Fruit fly (Drosophila melanogaster) whole organism, embryonic: ENCODE results near the gene CG42751.
A peak's percentile ranks its signal among the peaks of the same experiment; 100 is the strongest.

Experiments used
- Adf1 ChIP-seq: fragments of 200-800 bp; sonication (Bioruptor generic); IDR thresholded peaks from 2 replicates; pipeline ENCODE4 v1.3.6; 2022; ENCODE audit warnings: missing biosample characterization, missing genetic modification characterization
- Aef1 ChIP-seq: fragments of 200-800 bp; sonication (Bioruptor generic); IDR thresholded peaks from 3 replicates; pipeline ENCODE4 v1.3.6; 2022; ENCODE audit warnings: missing biosample characterization, missing genetic modification characterization
- Awh ChIP-seq: fragments of 200-800 bp; sonication (Bioruptor generic); IDR thresholded peaks from 2 replicates; pipeline ENCODE4, ENCODE4 v1.3.6; 2022; ENCODE audit warnings: missing biosample characterization, missing genetic modification characterization
- CG12071 ChIP-seq: fragments of 200-800 bp; sonication (Bioruptor generic); optimal IDR thresholded peaks from 3 replicates; lab custom pipeline; 2018; ENCODE audit warnings: missing biosample characterization, mild to moderate bottlenecking, missing genetic modification characterization
- CG12769 ChIP-seq: fragments of 200-800 bp; sonication (Bioruptor generic); optimal IDR thresholded peaks from 2 replicates; lab custom pipeline; 2019; ENCODE audit warnings: missing biosample characterization, mild to moderate bottlenecking, missing genetic modification characterization, moderate library complexity
- CG15514 ChIP-seq: fragments of 200-800 bp; sonication (Bioruptor generic); optimal IDR thresholded peaks from 3 replicates; lab custom pipeline; 2017; ENCODE audit warnings: missing biosample characterization, missing genetic modification characterization, mild to moderate bottlenecking, moderate library complexity, missing genetic modification reagents
- CG15601 ChIP-seq: fragments of 200-800 bp; sonication (Bioruptor generic); optimal IDR thresholded peaks from 3 replicates; lab custom pipeline; 2019; ENCODE audit warnings: missing biosample characterization, mild to moderate bottlenecking, missing genetic modification characterization, moderate library complexity
- CG2199 ChIP-seq: fragments of 200-800 bp; sonication (Bioruptor generic); IDR thresholded peaks from 3 replicates; pipeline ENCODE4 v1.3.6; 2022; ENCODE audit warnings: missing biosample characterization, missing genetic modification characterization
- CG2678 ChIP-seq: fragments of 200-800 bp; sonication (Bioruptor generic); optimal IDR thresholded peaks from 3 replicates; lab custom pipeline; 2019; ENCODE audit warnings: missing biosample characterization, mild to moderate bottlenecking, missing genetic modification characterization, moderate library complexity
- CG31441 ChIP-seq: fragments of 200-800 bp; sonication (Bioruptor generic); IDR thresholded peaks from 2 replicates; pipeline ENCODE4 v1.3.6; 2022; ENCODE audit warnings: missing biosample characterization, missing genetic modification characterization
- CG34422 ChIP-seq: fragments of 200-800 bp; sonication (Bioruptor generic); IDR thresholded peaks from 3 replicates; pipeline ENCODE4 v1.3.6; 2022; ENCODE audit warnings: missing biosample characterization, missing genetic modification characterization
- CG6689 ChIP-seq: fragments of 200-800 bp; sonication (Bioruptor generic); IDR thresholded peaks from 2 replicates; pipeline ENCODE4 v1.3.6; 2022; ENCODE audit warnings: missing biosample characterization, missing genetic modification characterization
- CG7839 ChIP-seq: fragments of 200-800 bp; sonication (Bioruptor generic); optimal IDR thresholded peaks from 3 replicates; lab custom pipeline; 2018; ENCODE audit warnings: missing biosample characterization, mild to moderate bottlenecking, missing genetic modification characterization, moderate library complexity
- CHES-1-like ChIP-seq: fragments of 200-800 bp; sonication (Bioruptor generic); optimal IDR thresholded peaks from 2 replicates; lab custom pipeline; 2016; ENCODE audit warnings: missing biosample characterization, missing genetic modification characterization
- CTCF ChIP-seq: fragments of 200-800 bp; sonication (Bioruptor generic); optimal IDR thresholded peaks from 2 replicates; lab custom pipeline; 2017; ENCODE audit warnings: missing biosample characterization, mild to moderate bottlenecking, missing genetic modification characterization, moderate library complexity
- Camta ChIP-seq: fragments of 200-800 bp; sonication (Bioruptor generic); optimal IDR thresholded peaks from 2 replicates; lab custom pipeline; 2016; ENCODE audit warnings: missing biosample characterization, missing genetic modification characterization
- Chrac-16 ChIP-seq: fragments of 200-800 bp; sonication (Bioruptor generic); optimal IDR thresholded peaks from 3 replicates; lab custom pipeline; 2016; ENCODE audit warnings: missing biosample characterization, missing genetic modification characterization
- CoRest ChIP-seq: fragments of 200-800 bp; sonication (Bioruptor generic); optimal IDR thresholded peaks from 3 replicates; lab custom pipeline; 2018; ENCODE audit warnings: missing biosample characterization, mild to moderate bottlenecking, missing genetic modification characterization, moderate library complexity
- Dip2 ChIP-seq: fragments of 200-800 bp; sonication (Bioruptor generic); IDR thresholded peaks from 2 replicates; pipeline ENCODE4 v1.3.6; 2022; ENCODE audit warnings: missing biosample characterization, missing genetic modification characterization
- Drgx ChIP-seq: fragments of 200-800 bp; sonication (Bioruptor generic); IDR thresholded peaks from 2 replicates; pipeline ENCODE4 v1.3.6; 2022; ENCODE audit warnings: missing biosample characterization, missing genetic modification characterization
- E2f1 ChIP-seq: fragments of 200-800 bp; sonication (Bioruptor generic); IDR thresholded peaks from 2 replicates; pipeline ENCODE4 v1.3.6; 2022; ENCODE audit warnings: missing biosample characterization, missing genetic modification characterization
- Hey ChIP-seq: fragments of 200-800 bp; sonication (Bioruptor generic); optimal IDR thresholded peaks from 3 replicates; lab custom pipeline; 2018; ENCODE audit warnings: missing biosample characterization, mild to moderate bottlenecking, missing genetic modification characterization
- Mad ChIP-seq: fragments of 200-800 bp; sonication (Bioruptor generic); optimal IDR thresholded peaks from 2 replicates; lab custom pipeline; 2016; ENCODE audit warnings: missing biosample characterization, missing genetic modification characterization
- Opbp ChIP-seq: fragments of 200-800 bp; sonication (Bioruptor generic); IDR thresholded peaks from 3 replicates; pipeline ENCODE4 v1.3.6; 2022; ENCODE audit warnings: missing biosample characterization, missing genetic modification characterization; ENCODE audit not compliant: partially characterized antibody
- Ptx1 ChIP-seq: fragments of 200-800 bp; sonication (Bioruptor generic); IDR thresholded peaks from 2 replicates; pipeline ENCODE4 v1.3.6; 2022; ENCODE audit warnings: missing biosample characterization, missing genetic modification characterization
- Scr ChIP-seq: fragments of 200-800 bp; sonication (Bioruptor generic); IDR thresholded peaks from 2 replicates; pipeline ENCODE4 v1.3.6; 2022; ENCODE audit warnings: missing biosample characterization, missing genetic modification characterization; ENCODE audit not compliant: partially characterized antibody
- Ssrp ChIP-seq: fragments of 200-800 bp; sonication (Bioruptor generic); optimal IDR thresholded peaks from 2 replicates; lab custom pipeline; 2018; ENCODE audit warnings: missing biosample characterization, mild to moderate bottlenecking, missing genetic modification characterization, moderate library complexity
- TFAM ChIP-seq: fragments of 200-800 bp; sonication (Bioruptor generic); optimal IDR thresholded peaks from 2 replicates; lab custom pipeline; 2017; ENCODE audit warnings: missing biosample characterization, missing genetic modification characterization, inconsistent platforms
- ab ChIP-seq: fragments of 200-800 bp; sonication (Bioruptor generic); optimal IDR thresholded peaks from 2 replicates; lab custom pipeline; 2016; ENCODE audit warnings: missing biosample characterization, missing genetic modification characterization
- ato ChIP-seq: fragments of 200-800 bp; sonication (Bioruptor generic); IDR thresholded peaks from 2 replicates; pipeline ENCODE4 v1.3.6; 2022; ENCODE audit warnings: missing biosample characterization, missing genetic modification characterization; ENCODE audit not compliant: partially characterized antibody
- bab2 ChIP-seq: fragments of 200-800 bp; sonication (Bioruptor generic); optimal IDR thresholded peaks from 2 replicates; lab custom pipeline; 2016; ENCODE audit warnings: missing biosample characterization, missing genetic modification characterization
- chinmo ChIP-seq: fragments of 200-800 bp; sonication (Bioruptor generic); IDR thresholded peaks from 4 replicates; pipeline ENCODE4 v1.3.6; 2022; ENCODE audit warnings: missing biosample characterization, missing genetic modification characterization; ENCODE audit not compliant: partially characterized antibody
- croc ChIP-seq: fragments of 200-800 bp; sonication (Bioruptor generic); conservative IDR thresholded peaks from 3 replicates; pipeline ENCODE4 v1.3.6; 2022; ENCODE audit warnings: missing biosample characterization, missing genetic modification characterization
- fd64A ChIP-seq: fragments of 200-800 bp; sonication (Bioruptor generic); optimal IDR thresholded peaks from 3 replicates; lab custom pipeline; 2018; ENCODE audit warnings: missing biosample characterization, mild to moderate bottlenecking, missing genetic modification characterization
- ftz-f1 ChIP-seq: fragments of 200-800 bp; sonication (Bioruptor generic); optimal IDR thresholded peaks from 2 replicates; lab custom pipeline; 2016; ENCODE audit warnings: missing biosample characterization, missing genetic modification characterization
- gce ChIP-seq: fragments of 200-800 bp; sonication (Bioruptor generic); IDR thresholded peaks from 3 replicates; pipeline ENCODE4 v1.3.6; 2022; ENCODE audit warnings: missing biosample characterization, missing genetic modification characterization
- ham ChIP-seq: fragments of 200-800 bp; sonication (Bioruptor generic); IDR thresholded peaks from 2 replicates; pipeline ENCODE4 v1.3.6; 2022; ENCODE audit warnings: missing biosample characterization, missing genetic modification characterization
- ken ChIP-seq: fragments of 200-800 bp; sonication (Bioruptor generic); IDR thresholded peaks from 3 replicates; pipeline ENCODE4 v1.3.6; 2022; ENCODE audit warnings: missing biosample characterization, missing genetic modification characterization
- lov ChIP-seq, 2 experiments: fragments of 200-800 bp in 1 of 2; fragments of >200 bp in 1 of 2; sonication (Bioruptor generic) in 1 of 2; IDR thresholded peaks in 1 of 2; optimal IDR thresholded peaks in 1 of 2; 2 replicates in 1 of 2; 3 replicates in 1 of 2; pipeline versions ENCODE4 v1.3.6 to Lab custom; 2017 to 2022; ENCODE audit warnings: missing biosample characterization in 1 of 2, missing genetic modification characterization in 1 of 2
- mirr ChIP-seq: fragments of 200-800 bp; sonication (Bioruptor generic); optimal IDR thresholded peaks from 3 replicates; lab custom pipeline; 2018; ENCODE audit warnings: missing biosample characterization, mild to moderate bottlenecking, missing genetic modification characterization
- nerfin-1 ChIP-seq: fragments of 200-800 bp; sonication (Bioruptor generic); optimal IDR thresholded peaks from 3 replicates; lab custom pipeline; 2019; ENCODE audit warnings: missing biosample characterization, mild to moderate bottlenecking, missing genetic modification characterization, moderate library complexity
- nom ChIP-seq: fragments of 200-800 bp; sonication (Bioruptor generic); optimal IDR thresholded peaks from 2 replicates; lab custom pipeline; 2017; ENCODE audit warnings: missing biosample characterization, missing genetic modification characterization, mild to moderate bottlenecking, moderate library complexity, missing genetic modification reagents
- odd ChIP-seq: fragments of 200-800 bp; sonication (Bioruptor generic); optimal IDR thresholded peaks from 2 replicates; lab custom pipeline; 2017; ENCODE audit warnings: missing biosample characterization, mild to moderate bottlenecking, missing genetic modification characterization
- sd ChIP-seq: fragments of 200-800 bp; sonication (Bioruptor generic); optimal IDR thresholded peaks from 3 replicates; lab custom pipeline; 2018; ENCODE audit warnings: missing biosample characterization, mild to moderate bottlenecking, missing genetic modification characterization, moderate library complexity
- sqz ChIP-seq: fragments of 200-800 bp; sonication (Bioruptor generic); optimal IDR thresholded peaks from 3 replicates; lab custom pipeline; 2018; ENCODE audit warnings: missing biosample characterization, mild to moderate bottlenecking, missing genetic modification characterization
- tup ChIP-seq: fragments of 200-800 bp; sonication (Bioruptor generic); optimal IDR thresholded peaks from 2 replicates; lab custom pipeline; 2016; ENCODE audit warnings: missing biosample characterization, mild to moderate bottlenecking, missing genetic modification characterization, moderate library complexity
- zen2 ChIP-seq: fragments of 200-800 bp; sonication (Bioruptor generic); IDR thresholded peaks from 3 replicates; pipeline ENCODE4 v1.3.6; 2022; ENCODE audit warnings: missing biosample characterization, missing genetic modification characterization; ENCODE audit not compliant: partially characterized antibody

The CG42751 gene

DNA sequence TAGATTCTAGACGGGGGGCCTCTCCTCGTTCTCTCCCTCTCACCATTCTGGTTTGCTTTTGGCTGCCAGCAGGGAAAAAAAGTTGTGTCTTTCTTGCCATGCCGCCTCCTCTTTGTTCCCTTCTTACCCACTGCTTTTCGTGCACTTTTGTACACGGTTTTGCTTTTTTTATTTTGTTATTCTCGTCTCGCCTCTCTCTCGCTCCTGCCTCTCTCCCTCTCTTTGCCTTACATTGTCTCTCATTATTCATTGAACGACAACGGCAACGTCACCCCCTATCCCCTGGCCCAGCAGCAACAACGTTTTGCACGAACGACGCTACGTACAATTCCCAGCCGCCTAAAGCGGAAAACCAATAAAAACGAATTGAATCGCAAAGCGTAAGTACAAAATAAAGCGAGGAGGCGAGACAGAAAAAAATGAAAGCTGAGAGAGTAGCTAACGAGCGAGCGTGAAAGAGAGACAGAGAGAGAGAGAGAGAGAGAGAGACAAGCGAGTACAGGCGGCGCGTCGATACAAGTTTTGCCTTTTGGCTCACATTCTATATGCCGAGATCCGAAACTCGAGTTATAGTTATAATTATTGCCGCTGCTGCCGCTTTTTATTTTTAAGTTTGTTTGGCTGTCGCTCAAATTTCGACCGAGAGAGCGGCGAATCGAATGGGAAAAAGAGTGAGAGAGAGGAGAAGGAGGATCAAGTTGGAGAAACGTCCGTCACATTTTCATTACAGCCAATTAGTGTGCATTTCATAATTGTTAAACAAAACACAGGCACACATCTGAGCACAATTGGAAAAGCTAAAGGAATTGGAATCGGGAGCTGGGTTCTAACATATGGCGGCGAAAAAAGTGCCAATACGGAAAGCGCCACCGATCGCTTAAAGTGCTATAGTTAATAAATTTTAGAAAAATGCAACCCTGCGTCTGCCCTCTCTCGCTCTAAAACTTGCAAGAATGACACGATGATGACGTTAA is 46.2 kb upstream of the CG42751 start (continued):
- peak; percentile 13; the same call in 1 of the 3 replicates for TF ChIP-seq CG34422 (GFP tag; lab: Robert Waterston, UW)
- TF ChIP-seq croc (GFP tag; lab: Robert Waterston, UW): no peak
- TF ChIP-seq chinmo (GFP tag; lab: Robert Waterston, UW): peak; percentile 91; the same call in 2 of the 4 replicates
- peak; percentile 39 for TF ChIP-seq nerfin-1 (tag; lab: Kevin White, UChicago)
- peak; percentile 93 for TF ChIP-seq nom
- no peak for TF ChIP-seq Mad (GFP tag; lab: Kevin White, UChicago)
- TF ChIP-seq fd64A (GFP tag; lab: Kevin White, UChicago): no peak
- peak; percentile 50; the same call in 2 of the 3 replicates for TF ChIP-seq zen2 (GFP tag; lab: Robert Waterston, UW)
- peak; percentile 7; the same call in 1 of the 2 replicates for TF ChIP-seq ato (GFP tag; lab: Robert Waterston, UW)
- TF ChIP-seq CG31441 (GFP tag; lab: Robert Waterston, UW): no peak
- no peak for TF ChIP-seq ham (GFP tag; lab: Robert Waterston, UW)
- TF ChIP-seq ken (GFP tag; lab: Robert Waterston, UW): no peak
- no peak for TF ChIP-seq CoRest (tag; lab: Kevin White, UChicago)
- no peak for TF ChIP-seq Dip2 (GFP tag; lab: Robert Waterston, UW)
- peak; percentile 87 for TF ChIP-seq Drgx (GFP tag; lab: Robert Waterston, UW)
- TF ChIP-seq CG7839 (tag; lab: Kevin White, UChicago): peak; percentile 2
- TF ChIP-seq tup (GFP tag; lab: Kevin White, UChicago): no peak
- TF ChIP-seq ab (GFP tag; lab: Kevin White, UChicago): peak; percentile 18
- TF ChIP-seq Camta: no peak
- peak; percentile 17 for TF ChIP-seq Scr
- TF ChIP-seq bab2: peak; percentile 6
- peak; percentile 65 for TF ChIP-seq sd
- peak; percentile 81 for TF ChIP-seq Adf1 (GFP tag; lab: Robert Waterston, UW)
- TF ChIP-seq E2f1: no peak
- TF ChIP-seq gce: no peak
- TF ChIP-seq Aef1 (GFP tag; lab: Robert Waterston, UW): peak; percentile 61; the same call in 2 of the 3 replicates
- TF ChIP-seq CG12071 (GFP tag; lab: Kevin White, UChicago): peak; percentile 34
- TF ChIP-seq Awh (GFP tag; lab: Robert Waterston, UW): 0 out of 2 replicates have a peak, but pooled peaks have one; percentile 15
- no peak for TF ChIP-seq Chrac-16 (GFP tag; lab: Kevin White, UChicago)
- TF ChIP-seq CG6689 (GFP tag; lab: Robert Waterston, UW): no peak
- TF ChIP-seq CTCF (GFP tag; lab: Kevin White, UChicago): peak; percentile 70
- no peak for TF ChIP-seq lov (optimal IDR thresholded peaks at IDR 0.05; lab: Kevin White, UChicago)
- no peak for TF ChIP-seq lov (GFP tag; IDR thresholded peaks at IDR 0.05; lab: Robert Waterston, UW)
- peak; percentile 72 for TF ChIP-seq CG12769 (tag; lab: Kevin White, UChicago)
- TF ChIP-seq Hey (tag; lab: Kevin White, UChicago): peak; percentile 35
- peak; percentile 72; the same call in 2 of the 3 replicates for TF ChIP-seq CG2199 (GFP tag; lab: Robert Waterston, UW)
- peak; percentile 55 for TF ChIP-seq ftz-f1 (GFP tag; lab: Kevin White, UChicago)
- TF ChIP-seq mirr (GFP tag; lab: Kevin White, UChicago): peak; percentile 78
- TF ChIP-seq Opbp (GFP tag; lab: Robert Waterston, UW): 0 out of 3 replicates have a peak, but pooled peaks have one; percentile 28
- no peak for TF ChIP-seq TFAM (GFP tag; lab: Kevin White, UChicago)
- TF ChIP-seq sqz (GFP tag; lab: Kevin White, UChicago): peak; percentile 95
- TF ChIP-seq Ptx1: no peak
- TF ChIP-seq CG15601 (tag; lab: Kevin White, UChicago): peak; percentile 40
- no peak for TF ChIP-seq CG15514 (GFP tag; lab: Kevin White, UChicago)
- TF ChIP-seq CG2678 (tag; lab: Kevin White, UChicago): peak; percentile 16
- TF ChIP-seq Ssrp (tag; lab: Kevin White, UChicago): peak; percentile 18
- peak; percentile 22 for TF ChIP-seq odd (GFP tag; lab: Kevin White, UChicago)
- TF ChIP-seq CHES-1-like (GFP tag; lab: Kevin White, UChicago): peak; percentile 24
